Worm (Caenorhabditis elegans): ENCODE results near the gene C16C8.7.

DNA sequence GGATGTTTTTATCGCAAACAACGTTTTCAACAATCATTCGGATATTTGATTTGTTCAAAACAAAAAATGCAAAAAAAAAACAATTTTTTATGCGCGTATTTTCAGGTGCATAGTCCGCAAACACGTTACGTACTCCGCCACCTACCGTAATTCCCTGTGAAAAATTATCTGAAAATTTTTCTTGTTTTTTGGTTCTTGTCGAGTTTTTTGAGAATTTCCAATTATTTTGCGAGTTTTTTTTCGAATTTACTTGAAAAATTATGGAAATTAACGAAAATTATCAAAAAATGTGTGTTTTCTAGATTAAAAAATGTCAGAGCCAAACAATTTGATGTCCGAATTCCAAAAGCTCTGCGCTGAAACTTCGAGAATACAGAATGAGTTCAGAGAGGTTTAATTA, 7.5 kb downstream of the C16C8.7 start, which contains the start of gene C16C8.12:
- TF ChIP-seq ztf-11 (tag; optimal IDR thresholded peaks at IDR 0.05) = no peak
- TF ChIP-seq egl-27 (tag; optimal IDR thresholded peaks at IDR 0.05) = no peak

Measured in whole organism, L3 larva.